Fruit fly (Drosophila melanogaster): Measurements from ENCODE around the gene Kul.

The Kul gene

dm6 chr3R:29757226-29757625 is 31.6 kb downstream of the Kul start (continued):
- no peak for TF ChIP-seq Oli (tag; optimal IDR thresholded peaks at IDR 0.05)
- peak; percentile 60; the same call in 1 of the 2 replicates for TF ChIP-seq CG5953 (GFP tag; IDR thresholded peaks at IDR 0.05)
- no peak for TF ChIP-seq nerfin-1 (tag; optimal IDR thresholded peaks at IDR 0.05)
- TF ChIP-seq CG18764 (GFP tag; optimal IDR thresholded peaks at IDR 0.05), result no peak
- TF ChIP-seq Taf1 (GFP tag; IDR thresholded peaks at IDR 0.05), result no peak
- no peak for TF ChIP-seq run (tag; optimal IDR thresholded peaks at IDR 0.05)
- no peak for TF ChIP-seq gcm2 (GFP tag; optimal IDR thresholded peaks at IDR 0.05)
- TF ChIP-seq Atf-2 (GFP tag; optimal IDR thresholded peaks at IDR 0.05), result peak; percentile 6
- TF ChIP-seq Tbp (GFP tag; optimal IDR thresholded peaks at IDR 0.05), result no peak
- no peak for TF ChIP-seq CG1529 (GFP tag; optimal IDR thresholded peaks at IDR 0.05)
- no peak for TF ChIP-seq Myb (GFP tag; optimal IDR thresholded peaks at IDR 0.05)
- no peak for TF ChIP-seq CG14710 (tag; optimal IDR thresholded peaks at IDR 0.05)
- TF ChIP-seq B-H2 (GFP tag; optimal IDR thresholded peaks at IDR 0.05), result no peak
- TF ChIP-seq Elba2 (GFP tag; optimal IDR thresholded peaks at IDR 0.05), result no peak
- TF ChIP-seq CG13123 (GFP tag; optimal IDR thresholded peaks at IDR 0.05), result no peak
- TF ChIP-seq tio (GFP tag; optimal IDR thresholded peaks at IDR 0.05), result no peak
- no peak for TF ChIP-seq ac (GFP tag; optimal IDR thresholded peaks at IDR 0.05)
- no peak for TF ChIP-seq CG17829 (tag; optimal IDR thresholded peaks at IDR 0.05)
- TF ChIP-seq CG12219 (GFP tag; optimal IDR thresholded peaks at IDR 0.05), result no peak
- no peak for TF ChIP-seq CG11398 (GFP tag; optimal IDR thresholded peaks at IDR 0.05)
- TF ChIP-seq nom (GFP tag; optimal IDR thresholded peaks at IDR 0.05), result peak; percentile 87
- no peak for TF ChIP-seq NFAT (GFP tag; IDR thresholded peaks at IDR 0.05)
- TF ChIP-seq grn (GFP tag; optimal IDR thresholded peaks at IDR 0.05), result no peak
- no peak for TF ChIP-seq Lim3 (GFP tag; IDR thresholded peaks at IDR 0.05)
- no peak for TF ChIP-seq CG3847 (GFP tag; IDR thresholded peaks at IDR 0.05)
- TF ChIP-seq ap (GFP tag; IDR thresholded peaks at IDR 0.05), result no peak
- no peak for TF ChIP-seq CG12391 (tag; optimal IDR thresholded peaks at IDR 0.05)
- no peak for TF ChIP-seq ssp (GFP tag; IDR thresholded peaks at IDR 0.05)
- no peak for TF ChIP-seq Ssrp (tag; optimal IDR thresholded peaks at IDR 0.05)
- TF ChIP-seq insv (GFP tag; optimal IDR thresholded peaks at IDR 0.05), result no peak
- no peak for TF ChIP-seq twi (tag; optimal IDR thresholded peaks at IDR 0.05)
- TF ChIP-seq Kr (GFP tag; optimal IDR thresholded peaks at IDR 0.05), result no peak
- TF ChIP-seq CG10147 (GFP tag; optimal IDR thresholded peaks at IDR 0.05), result no peak
- no peak for TF ChIP-seq CG3995 (GFP tag; optimal IDR thresholded peaks at IDR 0.05)
- TF ChIP-seq Six4 (GFP tag; optimal IDR thresholded peaks at IDR 0.05), result no peak
- no peak for TF ChIP-seq pum (GFP tag; optimal IDR thresholded peaks at IDR 0.05)
- no peak for TF ChIP-seq pzg (GFP tag; optimal IDR thresholded peaks at IDR 0.05)
- TF ChIP-seq br (optimal IDR thresholded peaks at IDR 0.05), result no peak
- peak; percentile 22 for TF ChIP-seq Vsx1 (GFP tag; optimal IDR thresholded peaks at IDR 0.05)
- no peak for TF ChIP-seq Ets65A (GFP tag)
- TF ChIP-seq CG14050 (GFP tag; IDR thresholded peaks at IDR 0.05), result no peak
- no peak for TF ChIP-seq CG13775 (GFP tag; optimal IDR thresholded peaks at IDR 0.05)
- TF ChIP-seq gem (tag; optimal IDR thresholded peaks at IDR 0.05), result peak; percentile 6
- no peak for TF ChIP-seq Dll (GFP tag; IDR thresholded peaks at IDR 0.05; ENCODE audit: partially characterized antibody)
- TF ChIP-seq CG9215 (GFP tag; IDR thresholded peaks at IDR 0.05), result no peak
- TF ChIP-seq Dbx (GFP tag; IDR thresholded peaks at IDR 0.05), result 0 out of 3 replicates have a peak, but pooled peaks have one; percentile 40
- TF ChIP-seq sens-2 (GFP tag; IDR thresholded peaks at IDR 0.05), result no peak
- TF ChIP-seq crol (GFP tag; IDR thresholded peaks at IDR 0.05), result no peak
- no peak for TF ChIP-seq tx (GFP tag; optimal IDR thresholded peaks at IDR 0.05)
- no peak for TF ChIP-seq Dp (GFP tag; optimal IDR thresholded peaks at IDR 0.05)
- TF ChIP-seq CG32532 (GFP tag; IDR thresholded peaks at IDR 0.05), result no peak
- TF ChIP-seq stwl (tag; optimal IDR thresholded peaks at IDR 0.05), result no peak
- no peak for TF ChIP-seq CG30020 (tag; optimal IDR thresholded peaks at IDR 0.05)

Measured in whole organism, embryonic.